Worm (Caenorhabditis elegans): Measurements from ENCODE around the gene F17C11.26.

- TF ChIP-seq him-1 (tag; optimal IDR thresholded peaks at IDR 0.05) (no peak), W03F9.2 (tag; optimal IDR thresholded peaks at IDR 0.05) (peak; percentile 19)
Measured at ce11 chrV:10940571-10940991, 669 bp upstream of the F17C11.26 start.

All from whole organism, L4/young adult.